Fruit fly (Drosophila melanogaster) whole organism, embryonic: ENCODE measurements around the gene Drs.

ENCODE experiments used
- Abd-B ChIP-seq: fragments of 200-800 bp; sonication (Bioruptor generic); optimal IDR thresholded peaks from 2 replicates; lab custom pipeline; 2018; ENCODE audit warnings: missing biosample characterization, mild to moderate bottlenecking, missing genetic modification characterization, moderate library complexity
- Atf-2 ChIP-seq: fragments of 200-800 bp; sonication (Bioruptor generic); optimal IDR thresholded peaks from 2 replicates; lab custom pipeline; 2016; ENCODE audit warnings: missing biosample characterization, missing genetic modification characterization
- B-H1 ChIP-seq: fragments of 200-800 bp; sonication (Bioruptor generic); IDR thresholded peaks from 3 replicates; pipeline ENCODE4 v1.3.6; 2022; ENCODE audit warnings: missing biosample characterization, missing genetic modification characterization
- CG11723 ChIP-seq: fragments of 200-800 bp; sonication (Bioruptor generic); optimal IDR thresholded peaks from 2 replicates; lab custom pipeline; 2017; ENCODE audit warnings: missing biosample characterization, mild to moderate bottlenecking, missing genetic modification characterization
- CG12071 ChIP-seq: fragments of 200-800 bp; sonication (Bioruptor generic); optimal IDR thresholded peaks from 3 replicates; lab custom pipeline; 2018; ENCODE audit warnings: missing biosample characterization, mild to moderate bottlenecking, missing genetic modification characterization
- CG12391 ChIP-seq: fragments of 200-800 bp; sonication (Bioruptor generic); optimal IDR thresholded peaks from 3 replicates; lab custom pipeline; 2018; ENCODE audit warnings: missing biosample characterization, mild to moderate bottlenecking, missing genetic modification characterization, moderate library complexity
- CG15269 ChIP-seq: fragments of 200-800 bp; sonication (Bioruptor generic); optimal IDR thresholded peaks from 2 replicates; lab custom pipeline; 2018; ENCODE audit warnings: missing biosample characterization, mild to moderate bottlenecking, missing genetic modification characterization, moderate library complexity
- CG1602 ChIP-seq: fragments of 200-800 bp; sonication (Bioruptor generic); optimal IDR thresholded peaks from 3 replicates; lab custom pipeline; 2016; ENCODE audit warnings: missing biosample characterization, missing genetic modification characterization
- CG17359 ChIP-seq: fragments of 200-800 bp; sonication (Bioruptor generic); optimal IDR thresholded peaks from 3 replicates; lab custom pipeline; 2018; ENCODE audit warnings: missing biosample characterization, mild to moderate bottlenecking, missing genetic modification characterization, moderate library complexity
- CG17385 ChIP-seq: fragments of 200-800 bp; sonication (Bioruptor generic); optimal IDR thresholded peaks from 3 replicates; lab custom pipeline; 2018; ENCODE audit warnings: missing biosample characterization, mild to moderate bottlenecking, missing genetic modification characterization
- CG18599 ChIP-seq: fragments of 200-800 bp; sonication (Bioruptor generic); optimal IDR thresholded peaks from 3 replicates; lab custom pipeline; 2017; ENCODE audit warnings: missing biosample characterization, missing genetic modification characterization, mild to moderate bottlenecking, moderate library complexity, missing genetic modification reagents
- CG31388 ChIP-seq: fragments of 200-800 bp; sonication (Bioruptor generic); optimal IDR thresholded peaks from 2 replicates; lab custom pipeline; 2016; ENCODE audit warnings: missing biosample characterization, missing genetic modification characterization
- CG32767 ChIP-seq: fragments of 200-800 bp; sonication (Bioruptor generic); IDR thresholded peaks from 2 replicates; pipeline ENCODE4 v1.3.6; 2022; ENCODE audit warnings: missing biosample characterization, missing genetic modification characterization
- CG3726 ChIP-seq: fragments of 200-800 bp; sonication (Bioruptor generic); IDR thresholded peaks from 3 replicates; pipeline ENCODE4, ENCODE4 v1.3.6; 2022; ENCODE audit warnings: missing biosample characterization, missing genetic modification characterization
- CG4707 ChIP-seq: fragments of 200-800 bp; sonication (Bioruptor generic); optimal IDR thresholded peaks from 2 replicates; lab custom pipeline; 2018; ENCODE audit warnings: missing biosample characterization, mild to moderate bottlenecking, missing genetic modification characterization, moderate library complexity
- CG5953 ChIP-seq: fragments of 200-800 bp; sonication (Bioruptor generic); IDR thresholded peaks from 2 replicates; pipeline ENCODE4 v1.3.6; 2022; ENCODE audit warnings: missing biosample characterization, missing genetic modification characterization
- CG6683 ChIP-seq: fragments of 200-800 bp; sonication (Bioruptor generic); optimal IDR thresholded peaks from 2 replicates; lab custom pipeline; 2017; ENCODE audit warnings: missing biosample characterization, mild to moderate bottlenecking, missing genetic modification characterization, missing genetic modification reagents
- CG6813 ChIP-seq: fragments of 200-800 bp; sonication (Bioruptor generic); optimal IDR thresholded peaks from 2 replicates; lab custom pipeline; 2017; ENCODE audit warnings: missing biosample characterization, missing genetic modification characterization, mild to moderate bottlenecking, moderate library complexity, missing genetic modification reagents
- CG7745 ChIP-seq: fragments of 200-800 bp; sonication (Bioruptor generic); optimal IDR thresholded peaks from 2 replicates; lab custom pipeline; 2018; ENCODE audit warnings: missing biosample characterization, mild to moderate bottlenecking, missing genetic modification characterization, moderate library complexity
- CG8290 ChIP-seq, 3 experiments: fragments of 200-800 bp; sonication (Bioruptor generic); optimal IDR thresholded peaks; 2 replicates each; lab custom pipeline; 2016 to 2019; ENCODE audit warnings: missing biosample characterization in 3 of 3, missing genetic modification characterization in 3 of 3, mild to moderate bottlenecking in 2 of 3, moderate library complexity in 1 of 3
- CG9215 ChIP-seq: fragments of 200-800 bp; sonication (Bioruptor generic); IDR thresholded peaks from 2 replicates; pipeline ENCODE4 v1.3.6; 2022; ENCODE audit warnings: missing biosample characterization, missing genetic modification characterization
- D19A ChIP-seq: fragments of 200-800 bp; optimal IDR thresholded peaks from 3 replicates; lab custom pipeline; 2019; ENCODE audit warnings: missing biosample characterization, mild to moderate bottlenecking, missing genetic modification characterization, moderate library complexity
- D19B ChIP-seq: fragments of 200-800 bp; sonication (Bioruptor generic); optimal IDR thresholded peaks from 2 replicates; lab custom pipeline; 2017; ENCODE audit warnings: missing biosample characterization, mild to moderate bottlenecking, missing genetic modification characterization
- Dad ChIP-seq: fragments of 200-800 bp; sonication (Bioruptor generic); optimal IDR thresholded peaks from 3 replicates; lab custom pipeline; 2016; ENCODE audit warnings: missing biosample characterization, missing genetic modification characterization
- HLHmδ ChIP-seq: fragments of 200-800 bp; sonication (Bioruptor generic); optimal IDR thresholded peaks from 2 replicates; lab custom pipeline; 2018; ENCODE audit warnings: missing biosample characterization, mild to moderate bottlenecking, missing genetic modification characterization, moderate library complexity
- NC2α ChIP-seq: fragments of 200-800 bp; sonication (Bioruptor generic); optimal IDR thresholded peaks from 2 replicates; lab custom pipeline; 2016; ENCODE audit warnings: missing biosample characterization, missing genetic modification characterization
- Nf-YA ChIP-seq: fragments of 200-800 bp; sonication (Bioruptor generic); IDR thresholded peaks from 2 replicates; pipeline ENCODE4 v1.3.6; 2022; ENCODE audit warnings: missing biosample characterization, missing genetic modification characterization
- Ssrp ChIP-seq: fragments of 200-800 bp; sonication (Bioruptor generic); optimal IDR thresholded peaks from 2 replicates; lab custom pipeline; 2018; ENCODE audit warnings: missing biosample characterization, mild to moderate bottlenecking, missing genetic modification characterization, moderate library complexity
- TFAM ChIP-seq: fragments of 200-800 bp; sonication (Bioruptor generic); optimal IDR thresholded peaks from 2 replicates; lab custom pipeline; 2017; ENCODE audit warnings: missing biosample characterization, missing genetic modification characterization, inconsistent platforms
- ab ChIP-seq: fragments of 200-800 bp; sonication (Bioruptor generic); optimal IDR thresholded peaks from 2 replicates; lab custom pipeline; 2016; ENCODE audit warnings: missing biosample characterization, missing genetic modification characterization
- az2 ChIP-seq: fragments of 200-800 bp; sonication (Bioruptor generic); optimal IDR thresholded peaks from 3 replicates; lab custom pipeline; 2016; ENCODE audit warnings: missing biosample characterization, missing genetic modification characterization
- cato ChIP-seq: fragments of 200-800 bp; sonication (Bioruptor generic); optimal IDR thresholded peaks from 2 replicates; lab custom pipeline; 2016; ENCODE audit warnings: missing biosample characterization, missing genetic modification characterization, borderline replicate concordance
- crc ChIP-seq: fragments of 200-800 bp; sonication (Bioruptor generic); optimal IDR thresholded peaks from 2 replicates; lab custom pipeline; 2016; ENCODE audit warnings: missing biosample characterization, missing genetic modification characterization
- crol ChIP-seq: fragments of 200-800 bp; sonication (Bioruptor generic); IDR thresholded peaks from 2 replicates; pipeline ENCODE4 v1.3.6; 2022; ENCODE audit warnings: missing biosample characterization, missing genetic modification characterization
- da ChIP-seq: fragments of 200-800 bp; sonication (Bioruptor generic); optimal IDR thresholded peaks from 2 replicates; lab custom pipeline; 2016; ENCODE audit warnings: missing biosample characterization, missing genetic modification characterization
- dati ChIP-seq: fragments of 200-800 bp; sonication (Bioruptor generic); IDR thresholded peaks from 2 replicates; pipeline ENCODE4 v1.3.6; 2022; ENCODE audit warnings: missing biosample characterization, missing genetic modification characterization
- ewg ChIP-seq: fragments of 200-800 bp; sonication (Bioruptor generic); optimal IDR thresholded peaks from 3 replicates; lab custom pipeline; 2017; ENCODE audit warnings: mild to moderate bottlenecking, missing biosample characterization, missing genetic modification reagents, missing genetic modification characterization
- ftz-f1 ChIP-seq: fragments of 200-800 bp; sonication (Bioruptor generic); optimal IDR thresholded peaks from 2 replicates; lab custom pipeline; 2016; ENCODE audit warnings: missing biosample characterization, missing genetic modification characterization
- gcm ChIP-seq: fragments of 200-800 bp; sonication (Bioruptor generic); optimal IDR thresholded peaks from 2 replicates; lab custom pipeline; 2019; ENCODE audit warnings: missing biosample characterization, mild to moderate bottlenecking, missing genetic modification characterization, moderate library complexity
- hkb ChIP-seq, 2 experiments: fragments of 200-800 bp in 1 of 2; fragments of >200 bp in 1 of 2; sonication (Bioruptor generic) in 1 of 2; IDR thresholded peaks in 1 of 2; optimal IDR thresholded peaks in 1 of 2; 2 replicates each; pipeline versions ENCODE4 v1.3.6 to Lab custom; 2017 to 2022; ENCODE audit warnings: missing biosample characterization in 1 of 2, missing genetic modification characterization in 1 of 2
- lola ChIP-seq, 3 experiments: fragments of >200 bp in 2 of 3; fragments of 200-800 bp in 1 of 3; sonication (Bioruptor generic) in 1 of 3; optimal IDR thresholded peaks; 2 replicates each; lab custom pipeline; 2017 to 2019; ENCODE audit warnings: missing biosample characterization in 3 of 3, missing genetic modification characterization in 3 of 3, mild to moderate bottlenecking in 1 of 3, moderate library complexity in 1 of 3
- oc ChIP-seq: fragments of 200-800 bp; sonication (Bioruptor generic); optimal IDR thresholded peaks from 2 replicates; lab custom pipeline; 2018; ENCODE audit warnings: missing biosample characterization, mild to moderate bottlenecking, missing genetic modification characterization, moderate library complexity
- psq ChIP-seq: fragments of 200-800 bp; sonication (Bioruptor generic); optimal IDR thresholded peaks from 2 replicates; lab custom pipeline; 2017; ENCODE audit warnings: missing biosample characterization, missing genetic modification characterization
- schlank ChIP-seq: fragments of 200-800 bp; sonication (Bioruptor generic); optimal IDR thresholded peaks from 2 replicates; lab custom pipeline; 2018; ENCODE audit warnings: missing biosample characterization, mild to moderate bottlenecking, missing genetic modification characterization
- slou ChIP-seq: fragments of 200-800 bp; sonication (Bioruptor generic); optimal IDR thresholded peaks from 3 replicates; lab custom pipeline; 2016; ENCODE audit warnings: missing biosample characterization, missing genetic modification characterization
- stwl ChIP-seq: fragments of 200-800 bp; sonication (Bioruptor generic); optimal IDR thresholded peaks from 3 replicates; lab custom pipeline; 2018; ENCODE audit warnings: missing biosample characterization, mild to moderate bottlenecking, missing genetic modification characterization, moderate library complexity
- tgo ChIP-seq: fragments of 200-800 bp; sonication (Bioruptor generic); IDR thresholded peaks from 3 replicates; pipeline ENCODE4 v1.3.6; 2022; ENCODE audit warnings: missing biosample characterization, missing genetic modification characterization
- tll ChIP-seq, 2 experiments: fragments of 200-800 bp in 1 of 2; fragments of >200 bp in 1 of 2; sonication (Bioruptor generic) in 1 of 2; optimal IDR thresholded peaks; 2 replicates each; lab custom pipeline; 2017 to 2019; ENCODE audit warnings: missing biosample characterization in 2 of 2, missing genetic modification characterization in 2 of 2, mild to moderate bottlenecking in 1 of 2, moderate library complexity in 1 of 2
- wek ChIP-seq: fragments of 200-800 bp; sonication (Bioruptor generic); optimal IDR thresholded peaks from 3 replicates; lab custom pipeline; 2018; ENCODE audit warnings: missing biosample characterization, mild to moderate bottlenecking, missing genetic modification characterization, moderate library complexity

Gene Drs

DNA sequence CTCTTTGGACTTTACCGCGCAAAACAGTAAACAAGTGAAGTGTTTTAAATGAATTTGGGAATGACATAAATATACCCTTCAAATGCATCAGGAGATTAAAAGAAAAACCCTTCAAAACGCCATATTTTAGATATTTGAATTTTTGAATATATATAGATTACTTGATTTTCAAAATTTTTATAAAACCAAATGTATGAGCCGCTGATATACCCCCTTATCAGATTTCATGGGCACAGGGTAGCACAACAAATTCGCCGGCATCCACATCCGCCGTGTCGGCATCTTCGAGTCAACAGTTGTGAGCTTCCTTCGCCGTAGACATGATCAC lies 8.6 kb downstream of the Drs start, which contains the start of gene Ids (continued):
- TF ChIP-seq Nf-YA: peak; percentile 52; the same call in 1 of the 2 replicates
- 0 out of 3 replicates have a peak, but pooled peaks have one; percentile 64 for TF ChIP-seq CG3726
- TF ChIP-seq Atf-2 (GFP tag; lab: Kevin White, UChicago): no peak
- TF ChIP-seq CG31388 (GFP tag; lab: Kevin White, UChicago): no peak
- TF ChIP-seq CG32767 (GFP tag; lab: Robert Waterston, UW): peak; percentile 76
- no peak for TF ChIP-seq CG8290 (GFP tag; optimal IDR thresholded peaks at IDR 0.05; lab: Kevin White, UChicago)
- no peak for TF ChIP-seq CG8290 (tag; optimal IDR thresholded peaks at IDR 0.05; lab: Kevin White, UChicago)
- TF ChIP-seq D19B (GFP tag; lab: Kevin White, UChicago): peak; percentile 89
- peak; percentile 81; the same call in 2 of the 3 replicates for TF ChIP-seq tgo (GFP tag; lab: Robert Waterston, UW)
- TF ChIP-seq schlank (tag; lab: Kevin White, UChicago): peak; percentile 26
- no peak for TF ChIP-seq CG12071 (GFP tag; lab: Kevin White, UChicago)
- TF ChIP-seq CG7745 (tag; lab: Kevin White, UChicago): no peak
- no peak for TF ChIP-seq TFAM
- TF ChIP-seq psq: no peak
- no peak for TF ChIP-seq tll (GFP tag; optimal IDR thresholded peaks at IDR 0.05; lab: Kevin White, UChicago)
- TF ChIP-seq stwl (tag; lab: Kevin White, UChicago): no peak
- TF ChIP-seq Ssrp (tag; lab: Kevin White, UChicago): peak; percentile 58
- TF ChIP-seq hkb (optimal IDR thresholded peaks at IDR 0.05; lab: Kevin White, UChicago): no peak
- peak; percentile 75 for TF ChIP-seq hkb (GFP tag; IDR thresholded peaks at IDR 0.05; lab: Robert Waterston, UW)
- TF ChIP-seq CG6813 (GFP tag; lab: Kevin White, UChicago): peak; percentile 49
- peak; percentile 70 for TF ChIP-seq B-H1 (GFP tag; lab: Robert Waterston, UW)
- no peak for TF ChIP-seq HLHmδ (GFP tag; lab: Kevin White, UChicago)
- TF ChIP-seq CG11723 (GFP tag; lab: Kevin White, UChicago): peak; percentile 30
- peak; percentile 16 for TF ChIP-seq CG6683
- TF ChIP-seq crol (GFP tag; lab: Robert Waterston, UW): peak; percentile 41; the same call in 1 of the 2 replicates
- peak; percentile 38 for TF ChIP-seq CG9215 (GFP tag; lab: Robert Waterston, UW)
- TF ChIP-seq oc (tag; lab: Kevin White, UChicago): peak; percentile 76
- TF ChIP-seq CG17359 (tag; lab: Kevin White, UChicago): peak; percentile 79
- peak; percentile 55 for TF ChIP-seq Abd-B
- TF ChIP-seq CG15269 (tag; lab: Kevin White, UChicago): no peak
- TF ChIP-seq ab (GFP tag; lab: Kevin White, UChicago): no peak
- peak; percentile 35 for TF ChIP-seq Dad (GFP tag; lab: Kevin White, UChicago)
- no peak for TF ChIP-seq cato (GFP tag; lab: Kevin White, UChicago)
- no peak for TF ChIP-seq wek
- TF ChIP-seq NC2α: no peak
- peak; percentile 47 for TF ChIP-seq CG1602 (GFP tag; lab: Kevin White, UChicago)
- peak; percentile 71 for TF ChIP-seq CG12391 (tag; lab: Kevin White, UChicago)
- peak in 1 of 3 experiments; percentile 13 for TF ChIP-seq lola (GFP tag; optimal IDR thresholded peaks at IDR 0.05; lab: Kevin White, UChicago)
- TF ChIP-seq ftz-f1 (GFP tag; lab: Kevin White, UChicago): no peak
- peak; percentile 68 for TF ChIP-seq az2
- TF ChIP-seq CG18599 (GFP tag; lab: Kevin White, UChicago): peak; percentile 83
- TF ChIP-seq gcm (GFP tag; lab: Kevin White, UChicago): peak; percentile 58
- TF ChIP-seq slou (GFP tag; lab: Kevin White, UChicago): no peak
- TF ChIP-seq dati (GFP tag; lab: Robert Waterston, UW): peak; percentile 23; the same call in 1 of the 2 replicates
- no peak for TF ChIP-seq da (GFP tag; lab: Kevin White, UChicago)
- no peak for TF ChIP-seq crc
- no peak for TF ChIP-seq CG4707
- TF ChIP-seq CG5953 (GFP tag; lab: Robert Waterston, UW): peak; percentile 70; the same call in 1 of the 2 replicates
- peak; percentile 21 for TF ChIP-seq ewg (GFP tag; lab: Kevin White, UChicago)
- TF ChIP-seq CG17385 (GFP tag; lab: Kevin White, UChicago): peak; percentile 72
- peak; percentile 68 for TF ChIP-seq D19A
